Fruit fly (Drosophila melanogaster): ENCODE measurements around the gene alpha-Man-Ia.

The alpha-Man-Ia gene

dm6 chrX:10324836-10325566 lies 757 bp downstream of the alpha-Man-Ia start:
- TF ChIP-seq Mnt (GFP tag; optimal IDR thresholded peaks at IDR 0.05) (peak; percentile 9), kay (GFP tag; ENCODE audit: borderline replicate concordance) (no peak), CG11617 (GFP tag; optimal IDR thresholded peaks at IDR 0.05) (peak; percentile 57), CG7101 (tag; optimal IDR thresholded peaks at IDR 0.05) (peak; percentile 19), CG5204 (GFP tag; optimal IDR thresholded peaks at IDR 0.05) (peak; percentile 20), CG1620 (GFP tag; optimal IDR thresholded peaks at IDR 0.05) (peak; percentile 15), CG14711 (tag; optimal IDR thresholded peaks at IDR 0.05) (peak; percentile 9), tj (GFP tag; optimal IDR thresholded peaks at IDR 0.05) (peak; percentile 66), cic (GFP tag; optimal IDR thresholded peaks at IDR 0.05) (no peak), pad (GFP tag; optimal IDR thresholded peaks at IDR 0.05) (no peak), ovo (GFP tag; optimal IDR thresholded peaks at IDR 0.05) (peak; percentile 94)

dm6 chrX:10322292-10322691 lies 3.5 kb downstream of the alpha-Man-Ia start:
- TF ChIP-seq tj (GFP tag; optimal IDR thresholded peaks at IDR 0.05) (peak; percentile 73), CG33017 (tag; optimal IDR thresholded peaks at IDR 0.05) (no peak)

- TF ChIP-seq Clk (GFP tag; optimal IDR thresholded peaks at IDR 0.05) (no peak), Hr96 (GFP tag; optimal IDR thresholded peaks at IDR 0.05) (no peak), cic (GFP tag; optimal IDR thresholded peaks at IDR 0.05) (no peak), bab1 (GFP tag; optimal IDR thresholded peaks at IDR 0.05) (no peak), CG1620 (GFP tag; optimal IDR thresholded peaks at IDR 0.05) (no peak), toe (GFP tag; optimal IDR thresholded peaks at IDR 0.05) (no peak), Crg-1 (GFP tag; optimal IDR thresholded peaks at IDR 0.05) (no peak), pad (GFP tag; optimal IDR thresholded peaks at IDR 0.05) (no peak), CG7101 (tag; optimal IDR thresholded peaks at IDR 0.05) (no peak)
Observed at dm6 chrX:10320425-10320978, 5.3 kb downstream of the alpha-Man-Ia start.

dm6 chrX:10318962-10319571 lies 6.7 kb downstream of the alpha-Man-Ia start:
- TF ChIP-seq CG14711 (tag; optimal IDR thresholded peaks at IDR 0.05) (no peak), CG11617 (GFP tag; optimal IDR thresholded peaks at IDR 0.05) (no peak), tj (GFP tag; optimal IDR thresholded peaks at IDR 0.05) (peak; percentile 71), CG1620 (GFP tag; optimal IDR thresholded peaks at IDR 0.05) (peak; percentile 10), bab1 (GFP tag; optimal IDR thresholded peaks at IDR 0.05) (peak; percentile 36), kay (GFP tag; ENCODE audit: borderline replicate concordance) (no peak), CG7101 (tag; optimal IDR thresholded peaks at IDR 0.05) (no peak), cic (GFP tag; optimal IDR thresholded peaks at IDR 0.05) (peak; percentile 27), pad (GFP tag; optimal IDR thresholded peaks at IDR 0.05) (peak; percentile 97), ovo (GFP tag; optimal IDR thresholded peaks at IDR 0.05) (no peak)

dm6 chrX:10318416-10318961 lies 7.3 kb downstream of the alpha-Man-Ia start:
- TF ChIP-seq CG7045 (GFP tag; optimal IDR thresholded peaks at IDR 0.05) (no peak), CG1620 (GFP tag; optimal IDR thresholded peaks at IDR 0.05) (no peak), kay (GFP tag; ENCODE audit: borderline replicate concordance) (no peak), CG14711 (tag; optimal IDR thresholded peaks at IDR 0.05) (no peak), CG33017 (tag; optimal IDR thresholded peaks at IDR 0.05) (no peak), ovo (GFP tag; optimal IDR thresholded peaks at IDR 0.05) (no peak), Mnt (GFP tag; optimal IDR thresholded peaks at IDR 0.05) (no peak), CG12768 (GFP tag; optimal IDR thresholded peaks at IDR 0.05) (no peak), bab1 (GFP tag; optimal IDR thresholded peaks at IDR 0.05) (no peak), Hr96 (GFP tag; optimal IDR thresholded peaks at IDR 0.05) (no peak), CG11617 (GFP tag; optimal IDR thresholded peaks at IDR 0.05) (no peak), tj (GFP tag; optimal IDR thresholded peaks at IDR 0.05) (no peak), toe (GFP tag; optimal IDR thresholded peaks at IDR 0.05) (no peak), Crg-1 (GFP tag; optimal IDR thresholded peaks at IDR 0.05) (no peak), CG7101 (tag; optimal IDR thresholded peaks at IDR 0.05) (no peak)

- TF ChIP-seq CG33017 (tag; optimal IDR thresholded peaks at IDR 0.05) (no peak), CG11617 (GFP tag; optimal IDR thresholded peaks at IDR 0.05) (no peak), ovo (GFP tag; optimal IDR thresholded peaks at IDR 0.05) (no peak), Mnt (GFP tag; optimal IDR thresholded peaks at IDR 0.05) (no peak), CG1620 (GFP tag; optimal IDR thresholded peaks at IDR 0.05) (no peak), CG14711 (tag; optimal IDR thresholded peaks at IDR 0.05) (no peak), bab1 (GFP tag; optimal IDR thresholded peaks at IDR 0.05) (no peak), pad (GFP tag; optimal IDR thresholded peaks at IDR 0.05) (no peak), Hr96 (GFP tag; optimal IDR thresholded peaks at IDR 0.05) (no peak), CG12768 (GFP tag; optimal IDR thresholded peaks at IDR 0.05) (no peak), Crg-1 (GFP tag; optimal IDR thresholded peaks at IDR 0.05) (no peak), CG7101 (tag; optimal IDR thresholded peaks at IDR 0.05) (no peak), toe (GFP tag; optimal IDR thresholded peaks at IDR 0.05) (no peak), kay (GFP tag; ENCODE audit: borderline replicate concordance) (no peak), cnc (optimal IDR thresholded peaks at IDR 0.05) (no peak), CG5204 (GFP tag; optimal IDR thresholded peaks at IDR 0.05) (no peak), CG7045 (GFP tag; optimal IDR thresholded peaks at IDR 0.05) (no peak)
Observed at dm6 chrX:10308996-10309395, 16.8 kb downstream of the alpha-Man-Ia start.
